Worm (Caenorhabditis elegans) whole organism, L3 larva: ENCODE data around the gene gcy-33.

Source experiments
- fkh-10 ChIP-seq: sonication (generic microtip); optimal IDR thresholded peaks from 2 replicates; lab custom pipeline; 2017; ENCODE audit warnings: missing biosample characterization, missing genetic modification reagents, missing genetic modification characterization
- fos-1 ChIP-seq: fragments of 150-350 bp; optimal IDR thresholded peaks from 2 replicates; lab custom pipeline; 2014; ENCODE audit warnings: missing biosample characterization, missing genetic modification characterization
- mdl-1 ChIP-seq: fragments of 150-350 bp; optimal IDR thresholded peaks from 2 replicates; lab custom pipeline; 2014; ENCODE audit warnings: missing biosample characterization, missing genetic modification characterization
- skn-1 ChIP-seq: fragments of 150-350 bp; optimal IDR thresholded peaks from 2 replicates; lab custom pipeline; 2014; ENCODE audit warnings: missing biosample characterization, missing genetic modification characterization
- ztf-11 ChIP-seq: fragments of 150-350 bp; optimal IDR thresholded peaks from 2 replicates; lab custom pipeline; 2014; ENCODE audit warnings: missing biosample characterization, missing genetic modification characterization

ce11 chrV:11952854-11953447 is 48.6 kb downstream of the gcy-33 start:
- TF ChIP-seq fkh-10 (GFP tag; lab: Kevin White, UChicago) (no peak), ztf-11 (no peak), skn-1 (tag; lab: Kevin White, UChicago) (no peak), mdl-1 (tag; lab: Kevin White, UChicago) (no peak), fos-1 (tag; lab: Kevin White, UChicago) (no peak)
